Fruit fly (Drosophila melanogaster): ENCODE data around the gene CG13040.

The CG13040 gene

DNA sequence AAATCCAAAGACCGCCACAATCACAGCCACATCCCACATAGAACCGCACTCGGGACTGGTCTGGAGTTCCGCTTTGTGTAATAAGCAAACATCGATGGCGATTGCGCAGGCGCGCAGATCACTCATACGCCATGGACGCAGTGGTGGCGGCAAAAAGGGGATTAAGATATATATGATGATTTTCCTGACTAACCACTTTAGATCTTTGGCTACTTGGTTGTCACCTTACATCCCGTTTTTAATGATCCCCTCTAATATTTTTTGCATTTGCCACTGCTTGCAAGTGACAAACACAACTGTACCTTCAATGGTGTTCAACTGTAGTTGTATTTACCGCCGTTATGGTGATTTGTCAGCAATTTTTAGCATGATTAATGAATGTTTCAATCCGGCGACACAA is 16.6 kb downstream of the CG13040 start (continued):
- peak; percentile 25; the same call in 1 of the 2 replicates for TF ChIP-seq HLH3B (GFP tag; IDR thresholded peaks at IDR 0.05)
- no peak for TF ChIP-seq CG6272 (GFP tag; IDR thresholded peaks at IDR 0.05)
- TF ChIP-seq H2.0 (GFP tag; IDR thresholded peaks at IDR 0.05), result peak; percentile 49; the same call in 1 of the 2 replicates
- TF ChIP-seq chm (GFP tag; IDR thresholded peaks at IDR 0.05), result no peak
- no peak for TF ChIP-seq CG7357 (GFP tag; IDR thresholded peaks at IDR 0.05)
- TF ChIP-seq pan (optimal IDR thresholded peaks at IDR 0.05), result no peak
- no peak for TF ChIP-seq pan (GFP tag; optimal IDR thresholded peaks at IDR 0.05 in 1 of 2, IDR thresholded peaks at IDR 0.05 in 1 of 2)
- TF ChIP-seq CG17829 (tag; optimal IDR thresholded peaks at IDR 0.05), result no peak
- no peak for TF ChIP-seq CG2202 (tag; optimal IDR thresholded peaks at IDR 0.05)
- TF ChIP-seq insv (GFP tag; optimal IDR thresholded peaks at IDR 0.05), result no peak
- peak; percentile 27 for TF ChIP-seq CG3281 (GFP tag; optimal IDR thresholded peaks at IDR 0.05)
- no peak for TF ChIP-seq CG16779 (GFP tag; IDR thresholded peaks at IDR 0.05)
- peak; percentile 30 for TF ChIP-seq Meics (GFP tag; optimal IDR thresholded peaks at IDR 0.05)
- no peak for TF ChIP-seq bowl (GFP tag; IDR thresholded peaks at IDR 0.05)
- no peak for TF ChIP-seq CG14710 (tag; optimal IDR thresholded peaks at IDR 0.05)
- no peak for TF ChIP-seq CG2875 (GFP tag; optimal IDR thresholded peaks at IDR 0.05)
- TF ChIP-seq grn (GFP tag; optimal IDR thresholded peaks at IDR 0.05), result no peak
- TF ChIP-seq CG9932 (GFP tag; IDR thresholded peaks at IDR 0.05), result peak; percentile 75
- peak in 1 of 2 experiments; percentile 10 for TF ChIP-seq chif (GFP tag; optimal IDR thresholded peaks at IDR 0.05)
- no peak for TF ChIP-seq disco-r (GFP tag; optimal IDR thresholded peaks at IDR 0.05)
- no peak for TF ChIP-seq CG2199 (GFP tag; IDR thresholded peaks at IDR 0.05)
- no peak for TF ChIP-seq ATbp (GFP tag; optimal IDR thresholded peaks at IDR 0.05)
- peak; percentile 21 for TF ChIP-seq jumu (GFP tag; optimal IDR thresholded peaks at IDR 0.05)
- TF ChIP-seq CG2120 (GFP tag; optimal IDR thresholded peaks at IDR 0.05), result peak; percentile 67
- no peak for TF ChIP-seq dmrt99B (tag; optimal IDR thresholded peaks at IDR 0.05)
- no peak for TF ChIP-seq CG2678 (tag; optimal IDR thresholded peaks at IDR 0.05)
- TF ChIP-seq CG8281 (tag; optimal IDR thresholded peaks at IDR 0.05), result no peak
- no peak for TF ChIP-seq ap (GFP tag; IDR thresholded peaks at IDR 0.05)
- TF ChIP-seq NK7.1 (GFP tag; optimal IDR thresholded peaks at IDR 0.05), result no peak
- TF ChIP-seq B-H2 (GFP tag; optimal IDR thresholded peaks at IDR 0.05), result no peak
- TF ChIP-seq CG3847 (GFP tag; IDR thresholded peaks at IDR 0.05), result peak; percentile 26; the same call in 1 of the 2 replicates
- TF ChIP-seq CG2889 (GFP tag; IDR thresholded peaks at IDR 0.05), result no peak
- no peak for TF ChIP-seq z (GFP tag; IDR thresholded peaks at IDR 0.05)
- peak; percentile 38 for TF ChIP-seq Myb (GFP tag; optimal IDR thresholded peaks at IDR 0.05)
- TF ChIP-seq Drgx (GFP tag; IDR thresholded peaks at IDR 0.05), result peak; percentile 86
- TF ChIP-seq HmgD (GFP tag; optimal IDR thresholded peaks at IDR 0.05), result no peak
- no peak for TF ChIP-seq CG33213 (GFP tag; optimal IDR thresholded peaks at IDR 0.05)
- peak; percentile 37; the same call in 1 of the 2 replicates for TF ChIP-seq CG14014 (GFP tag; IDR thresholded peaks at IDR 0.05)
- TF ChIP-seq luna (GFP tag; optimal IDR thresholded peaks at IDR 0.05), result no peak
- TF ChIP-seq Atf3 (GFP tag; optimal IDR thresholded peaks at IDR 0.05), result no peak
- TF ChIP-seq CG30431 (GFP tag; optimal IDR thresholded peaks at IDR 0.05), result no peak
- TF ChIP-seq Doc3 (GFP tag; IDR thresholded peaks at IDR 0.05; ENCODE audit: partially characterized antibody), result no peak
- TF ChIP-seq scrt (GFP tag; optimal IDR thresholded peaks at IDR 0.05), result no peak
- TF ChIP-seq CG14050 (GFP tag; IDR thresholded peaks at IDR 0.05), result no peak
- 0 out of 2 replicates have a peak, but pooled peaks have one; percentile 6 for TF ChIP-seq CG32532 (GFP tag; IDR thresholded peaks at IDR 0.05)
- no peak for TF ChIP-seq Lim3 (GFP tag; IDR thresholded peaks at IDR 0.05)
- no peak for TF ChIP-seq CG14667 (GFP tag; IDR thresholded peaks at IDR 0.05)
- TF ChIP-seq tx (GFP tag; optimal IDR thresholded peaks at IDR 0.05), result no peak
- TF ChIP-seq gcm2 (GFP tag; optimal IDR thresholded peaks at IDR 0.05), result no peak
- no peak for TF ChIP-seq CTCF (GFP tag; optimal IDR thresholded peaks at IDR 0.05)
- no peak for TF ChIP-seq hbn (GFP tag; IDR thresholded peaks at IDR 0.05; ENCODE audit: partially characterized antibody)
- TF ChIP-seq slbo (GFP tag; IDR thresholded peaks at IDR 0.05), result peak; percentile 72
- TF ChIP-seq CG7928 (GFP tag; optimal IDR thresholded peaks at IDR 0.05), result no peak
- TF ChIP-seq ara (GFP tag; IDR thresholded peaks at IDR 0.05), result 0 out of 2 replicates have a peak, but pooled peaks have one; percentile 14
